Fruit fly (Drosophila melanogaster): ENCODE results near the gene stg.

The stg gene

DNA sequence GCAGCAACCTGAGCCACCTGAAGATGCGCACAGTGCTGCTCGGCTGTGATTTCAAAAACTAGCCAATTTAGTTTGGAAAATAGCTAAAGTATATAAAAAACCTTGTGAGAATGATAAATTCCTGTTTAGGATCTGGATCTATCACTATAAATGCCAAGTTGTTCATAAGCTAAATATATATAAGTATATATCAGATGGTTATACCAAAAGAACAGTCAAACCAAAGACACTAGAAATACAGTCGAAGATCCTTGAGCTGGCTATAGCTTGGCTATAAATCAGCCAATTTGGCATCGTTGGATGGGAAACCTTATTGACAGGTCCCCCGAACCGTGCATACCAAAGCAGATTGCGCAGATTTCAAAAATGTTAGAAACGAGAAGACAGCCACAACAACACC is 7.7 kb upstream of the stg start:
- no peak for TF ChIP-seq CG14711 (tag; optimal IDR thresholded peaks at IDR 0.05)
- no peak for TF ChIP-seq tj (GFP tag; optimal IDR thresholded peaks at IDR 0.05)
- TF ChIP-seq CG33017 (tag; optimal IDR thresholded peaks at IDR 0.05): no peak
- no peak for TF ChIP-seq CG7101 (tag; optimal IDR thresholded peaks at IDR 0.05)
- no peak for TF ChIP-seq CG5204 (GFP tag; optimal IDR thresholded peaks at IDR 0.05)
- no peak for TF ChIP-seq Clk (GFP tag; optimal IDR thresholded peaks at IDR 0.05)
- no peak for TF ChIP-seq ovo (GFP tag; optimal IDR thresholded peaks at IDR 0.05)
- no peak for TF ChIP-seq Mnt (GFP tag; optimal IDR thresholded peaks at IDR 0.05)
- TF ChIP-seq CG12768 (GFP tag; optimal IDR thresholded peaks at IDR 0.05): no peak
- no peak for TF ChIP-seq cic (GFP tag; optimal IDR thresholded peaks at IDR 0.05)
- TF ChIP-seq CG7045 (GFP tag; optimal IDR thresholded peaks at IDR 0.05): no peak
- TF ChIP-seq Hr96 (GFP tag; optimal IDR thresholded peaks at IDR 0.05): no peak
- no peak for TF ChIP-seq pad (GFP tag; optimal IDR thresholded peaks at IDR 0.05)
- TF ChIP-seq cnc (optimal IDR thresholded peaks at IDR 0.05): no peak
- TF ChIP-seq CG11617 (GFP tag; optimal IDR thresholded peaks at IDR 0.05): no peak
- TF ChIP-seq kay (GFP tag; ENCODE audit: borderline replicate concordance): no peak

DNA sequence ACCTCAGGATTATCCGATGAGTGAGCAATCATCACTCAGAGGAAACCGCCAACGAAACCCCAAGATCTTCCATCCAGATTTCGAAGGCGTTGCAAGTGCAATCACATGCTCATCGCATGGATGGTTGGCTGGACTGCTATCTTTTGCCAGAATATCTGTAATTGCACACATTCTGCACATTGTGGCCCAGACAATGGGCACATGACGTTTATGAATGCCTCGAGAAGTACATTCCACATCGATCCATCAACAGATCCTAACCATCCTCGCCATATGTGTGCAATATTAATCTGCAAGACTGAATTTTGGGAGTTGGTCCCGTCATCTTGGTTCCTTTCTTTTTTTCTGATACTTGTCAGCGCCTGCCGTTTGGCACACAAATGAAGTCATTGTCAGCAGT is 6.9 kb upstream of the stg start:
- no peak for TF ChIP-seq CG11617 (GFP tag; optimal IDR thresholded peaks at IDR 0.05)
- no peak for TF ChIP-seq cic (GFP tag; optimal IDR thresholded peaks at IDR 0.05)
- no peak for TF ChIP-seq ovo (GFP tag; optimal IDR thresholded peaks at IDR 0.05)
- no peak for TF ChIP-seq CG5204 (GFP tag; optimal IDR thresholded peaks at IDR 0.05)
- TF ChIP-seq tj (GFP tag; optimal IDR thresholded peaks at IDR 0.05): no peak
- TF ChIP-seq toe (GFP tag; optimal IDR thresholded peaks at IDR 0.05): no peak
- TF ChIP-seq pad (GFP tag; optimal IDR thresholded peaks at IDR 0.05): no peak
- no peak for TF ChIP-seq CG7045 (GFP tag; optimal IDR thresholded peaks at IDR 0.05)
- TF ChIP-seq CG7101 (tag; optimal IDR thresholded peaks at IDR 0.05): no peak
- no peak for TF ChIP-seq CG14711 (tag; optimal IDR thresholded peaks at IDR 0.05)

DNA sequence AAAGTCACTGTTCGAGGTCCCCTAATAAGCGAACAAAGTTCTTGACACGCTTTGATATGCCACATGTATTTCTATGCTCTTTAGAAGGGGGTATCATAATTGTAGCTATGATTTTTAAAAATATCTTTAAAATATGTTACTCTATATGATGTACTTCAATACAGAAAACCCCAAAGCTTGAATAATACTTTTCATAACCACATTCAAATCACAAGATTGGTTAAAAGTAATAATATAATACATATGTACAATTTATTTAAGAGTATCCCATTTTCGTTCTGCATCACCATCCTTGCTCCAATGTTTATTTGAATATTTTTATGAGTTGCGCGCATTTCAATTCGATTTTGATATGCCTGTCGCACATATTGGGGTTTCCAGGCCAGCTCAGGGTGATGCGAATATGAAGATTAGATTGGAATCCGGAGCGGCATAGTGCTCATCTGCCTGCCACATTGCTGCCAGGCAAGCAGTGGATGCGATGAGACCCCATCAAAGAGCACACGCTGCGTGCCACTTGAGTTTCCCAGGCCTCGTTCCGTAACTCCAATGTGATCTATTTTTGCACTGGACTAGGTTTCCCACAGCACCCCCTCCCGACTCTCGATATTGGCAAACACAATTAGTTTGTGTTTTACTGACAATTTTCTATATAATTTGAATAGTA is 4.0 kb upstream of the stg start:
- TF ChIP-seq CG7045 (GFP tag; optimal IDR thresholded peaks at IDR 0.05) (no peak), CG5204 (GFP tag; optimal IDR thresholded peaks at IDR 0.05) (no peak), tj (GFP tag; optimal IDR thresholded peaks at IDR 0.05) (no peak)

DNA sequence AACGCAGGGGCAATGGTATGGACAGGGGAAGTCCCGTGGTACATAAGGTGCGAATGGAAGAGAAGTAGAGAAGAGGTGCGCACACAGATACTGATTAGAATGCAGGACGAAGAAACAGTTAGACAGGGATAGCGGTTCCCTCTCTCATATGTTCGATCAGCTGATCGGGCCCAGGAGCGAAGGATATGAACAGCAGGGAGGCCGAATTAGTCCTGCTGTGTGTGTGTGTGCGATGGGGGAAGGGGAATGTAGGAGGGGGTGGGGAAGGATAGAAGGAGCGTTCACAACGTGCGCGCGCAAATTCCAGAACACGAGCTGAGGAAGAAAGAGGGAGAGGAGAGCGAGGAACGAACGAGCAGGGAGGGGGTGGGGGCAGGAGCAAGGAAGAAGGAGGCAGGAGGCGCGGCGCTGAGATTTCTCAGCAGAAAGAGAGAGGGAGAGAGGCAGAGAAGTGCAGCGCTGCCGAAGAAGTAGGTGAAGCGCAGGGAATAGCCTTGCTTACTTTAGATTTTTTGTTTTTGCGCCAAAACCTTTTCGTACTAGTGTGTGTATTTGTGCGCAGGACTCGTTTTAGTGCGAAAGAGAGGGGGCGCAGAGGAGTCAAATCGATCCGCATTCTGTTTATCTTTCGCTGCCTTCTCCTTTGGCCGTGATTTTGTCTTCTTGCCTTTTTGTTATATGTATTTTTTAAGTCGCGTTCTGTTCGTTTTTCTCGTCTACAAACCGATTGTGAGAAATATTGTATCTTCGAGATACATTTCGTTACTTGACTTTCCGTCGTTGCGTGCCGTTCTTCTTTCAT is 2.5 kb upstream of the stg start:
- TF ChIP-seq CG14711 (tag; optimal IDR thresholded peaks at IDR 0.05): no peak
- TF ChIP-seq tj (GFP tag; optimal IDR thresholded peaks at IDR 0.05): no peak
- peak; percentile 69 for TF ChIP-seq pad (GFP tag; optimal IDR thresholded peaks at IDR 0.05)

DNA sequence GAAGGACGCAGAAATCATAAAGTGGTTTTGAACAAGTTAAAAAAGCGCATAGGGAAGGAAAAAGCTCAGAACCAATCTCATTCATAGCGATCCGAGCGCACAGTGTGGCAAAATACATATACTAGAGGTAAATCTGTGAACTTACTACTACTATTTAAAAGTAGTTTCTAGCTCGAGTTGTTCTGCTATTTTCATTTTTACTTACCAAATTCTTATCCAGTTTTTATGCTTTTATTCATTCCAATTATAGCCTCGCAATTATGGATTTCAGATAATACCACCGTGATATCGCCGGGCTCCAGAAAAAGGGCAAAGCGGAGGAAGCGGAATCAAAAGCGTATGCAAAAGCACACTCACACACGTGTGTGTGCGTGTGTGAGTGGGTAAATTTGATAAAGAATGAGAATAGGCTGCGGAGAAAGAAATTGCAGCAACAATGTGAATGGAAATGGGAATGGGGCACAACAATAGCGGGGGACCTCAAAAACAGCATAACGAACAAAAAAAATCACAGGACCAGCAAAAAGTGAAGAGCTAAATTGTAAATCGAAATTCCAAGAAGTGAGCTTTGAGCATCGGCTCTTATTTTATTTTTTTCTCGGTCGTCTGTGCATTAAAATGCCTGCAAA is 1.3 kb upstream of the stg start:
- TF ChIP-seq tj (GFP tag; optimal IDR thresholded peaks at IDR 0.05): peak; percentile 44
- TF ChIP-seq pad (GFP tag; optimal IDR thresholded peaks at IDR 0.05): no peak

DNA sequence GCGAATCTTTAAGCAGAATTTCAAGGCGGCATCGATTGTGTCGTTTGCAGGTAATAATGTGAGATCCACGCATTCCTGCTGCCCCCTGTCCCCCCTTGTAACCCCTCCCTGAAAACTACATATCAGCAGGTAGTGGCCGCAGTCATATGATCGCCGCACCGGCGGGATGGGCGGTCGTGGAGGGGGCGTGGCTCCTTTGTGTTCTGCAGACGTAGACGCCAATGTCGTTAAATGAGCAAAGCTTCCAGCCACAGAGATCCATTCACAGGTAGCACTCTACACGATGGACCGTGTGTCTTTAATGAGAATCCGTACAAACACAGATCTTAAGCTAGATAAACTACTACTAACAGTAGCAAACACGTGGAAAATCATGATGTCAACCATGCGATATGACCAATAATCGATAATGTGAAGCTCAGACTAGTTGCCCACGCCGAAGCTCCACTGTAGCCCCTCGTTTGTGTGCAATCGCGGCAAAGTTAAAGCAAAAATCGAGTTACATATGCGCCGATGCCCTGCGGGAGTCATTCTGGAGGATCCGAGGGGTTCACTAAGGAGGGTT is 445 bp upstream of the stg start, which contains the start of gene CG45544:
TSS of gene CG45544 (plus strand) at position 523 of the 565 bp plus-strand sequence.
- no peak for TF ChIP-seq toe (GFP tag; optimal IDR thresholded peaks at IDR 0.05)
- no peak for TF ChIP-seq CG1620 (GFP tag; optimal IDR thresholded peaks at IDR 0.05)
- TF ChIP-seq Clk (GFP tag; optimal IDR thresholded peaks at IDR 0.05): no peak
- no peak for TF ChIP-seq CG5204 (GFP tag; optimal IDR thresholded peaks at IDR 0.05)
- TF ChIP-seq Crg-1 (GFP tag; optimal IDR thresholded peaks at IDR 0.05): no peak
- no peak for TF ChIP-seq ovo (GFP tag; optimal IDR thresholded peaks at IDR 0.05)
- peak; percentile 90 for TF ChIP-seq tj (GFP tag; optimal IDR thresholded peaks at IDR 0.05)
- no peak for TF ChIP-seq pad (GFP tag; optimal IDR thresholded peaks at IDR 0.05)
- peak; percentile 2 for TF ChIP-seq CG14711 (tag; optimal IDR thresholded peaks at IDR 0.05)
- TF ChIP-seq Hr96 (GFP tag; optimal IDR thresholded peaks at IDR 0.05): peak; percentile 6
- no peak for TF ChIP-seq CG7045 (GFP tag; optimal IDR thresholded peaks at IDR 0.05)
- TF ChIP-seq cic (GFP tag; optimal IDR thresholded peaks at IDR 0.05): no peak
- no peak for TF ChIP-seq CG11617 (GFP tag; optimal IDR thresholded peaks at IDR 0.05)
- no peak for TF ChIP-seq CG12768 (GFP tag; optimal IDR thresholded peaks at IDR 0.05)
- TF ChIP-seq kay (GFP tag; ENCODE audit: borderline replicate concordance): no peak
- no peak for TF ChIP-seq cnc (optimal IDR thresholded peaks at IDR 0.05)
- peak; percentile 33 for TF ChIP-seq CG7101 (tag; optimal IDR thresholded peaks at IDR 0.05)
- no peak for TF ChIP-seq CG33017 (tag; optimal IDR thresholded peaks at IDR 0.05)
- peak; percentile 77 for TF ChIP-seq bab1 (GFP tag; optimal IDR thresholded peaks at IDR 0.05)

Data from whole organism, adult.